Worm (Caenorhabditis elegans) whole organism, late embryonic: Measurements from ENCODE around the gene srsx-32.

Experiments used
- K09A11.1 ChIP-seq: sonication (generic microtip); optimal IDR thresholded peaks from 2 replicates; lab custom pipeline; 2017; ENCODE audit warnings: antibody characterized with exemption, mild to moderate bottlenecking, missing genetic modification characterization, missing compliant biosample characterization; ENCODE audit not compliant: insufficient read depth
- T23F11.4 ChIP-seq: fragments of 200-800 bp; sonication (Bioruptor generic); optimal IDR thresholded peaks from 2 replicates; lab custom pipeline; 2018; ENCODE audit warnings: mild to moderate bottlenecking, missing genetic modification characterization, missing compliant biosample characterization
- Y22D7AL.16 ChIP-seq: sonication (generic microtip); optimal IDR thresholded peaks from 2 replicates; lab custom pipeline; 2016; ENCODE audit warnings: missing genetic modification characterization, missing compliant biosample characterization
- ahr-1 ChIP-seq: sonication (generic microtip); optimal IDR thresholded peaks from 2 replicates; lab custom pipeline; 2016; ENCODE audit warnings: missing genetic modification characterization, missing compliant biosample characterization
- ama-1 ChIP-seq: fragments of 150-350 bp; optimal IDR thresholded peaks from 2 replicates; lab custom pipeline; 2014
- ceh-19 ChIP-seq: fragments of 200-800 bp; sonication (Bioruptor generic); optimal IDR thresholded peaks from 2 replicates; lab custom pipeline; 2018; ENCODE audit warnings: mild to moderate bottlenecking, missing genetic modification characterization, missing compliant biosample characterization
- ceh-22 ChIP-seq: sonication (generic microtip); optimal IDR thresholded peaks from 2 replicates; lab custom pipeline; 2017; ENCODE audit warnings: missing biosample characterization, missing genetic modification characterization
- ceh-24 ChIP-seq: sonication (generic microtip); optimal IDR thresholded peaks from 2 replicates; lab custom pipeline; 2016; ENCODE audit warnings: mild to moderate bottlenecking, missing genetic modification characterization, missing compliant biosample characterization
- ceh-31 ChIP-seq: sonication (generic microtip); optimal IDR thresholded peaks from 2 replicates; lab custom pipeline; 2016; ENCODE audit warnings: missing genetic modification characterization, missing compliant biosample characterization
- ceh-34 ChIP-seq: sonication (generic microtip); optimal IDR thresholded peaks from 2 replicates; lab custom pipeline; 2016; ENCODE audit warnings: mild to moderate bottlenecking, missing genetic modification characterization, missing compliant biosample characterization
- ceh-48 ChIP-seq: sonication (generic microtip); optimal IDR thresholded peaks from 2 replicates; lab custom pipeline; 2016; ENCODE audit warnings: missing genetic modification characterization, inconsistent platforms, missing compliant biosample characterization
- ceh-6 ChIP-seq: fragments of 200-800 bp; sonication (Bioruptor generic); optimal IDR thresholded peaks from 2 replicates; lab custom pipeline; 2018; ENCODE audit warnings: mild to moderate bottlenecking, missing genetic modification characterization, missing compliant biosample characterization
- ceh-9 ChIP-seq: sonication (generic microtip); optimal IDR thresholded peaks from 2 replicates; lab custom pipeline; 2016; ENCODE audit warnings: mild to moderate bottlenecking, missing genetic modification characterization, inconsistent platforms, missing compliant biosample characterization
- che-1 ChIP-seq: sonication (generic microtip); optimal IDR thresholded peaks from 2 replicates; lab custom pipeline; 2016; ENCODE audit warnings: mild to moderate bottlenecking, missing genetic modification characterization, missing compliant biosample characterization
- dmd-4 ChIP-seq: sonication (generic microtip); optimal IDR thresholded peaks from 2 replicates; lab custom pipeline; 2016; ENCODE audit warnings: borderline replicate concordance, missing genetic modification characterization, missing compliant biosample characterization
- elt-4 ChIP-seq: sonication (generic microtip); optimal IDR thresholded peaks from 2 replicates; lab custom pipeline; 2016; ENCODE audit warnings: missing genetic modification characterization, missing compliant biosample characterization
- fax-1 ChIP-seq: sonication (generic microtip); optimal IDR thresholded peaks from 2 replicates; lab custom pipeline; 2016; ENCODE audit warnings: missing genotype, missing genetic modification characterization, missing compliant biosample characterization
- hlh-13 ChIP-seq: fragments of 200-800 bp; sonication (Bioruptor generic); optimal IDR thresholded peaks from 2 replicates; lab custom pipeline; 2018; ENCODE audit warnings: mild to moderate bottlenecking, missing genetic modification characterization, missing compliant biosample characterization
- hlh-15 ChIP-seq: sonication (generic microtip); optimal IDR thresholded peaks from 2 replicates; lab custom pipeline; 2016; ENCODE audit warnings: missing genetic modification characterization, missing compliant biosample characterization
- hlh-30 ChIP-seq: sonication (generic microtip); optimal IDR thresholded peaks from 2 replicates; lab custom pipeline; 2017; ENCODE audit warnings: antibody characterized with exemption, missing genetic modification characterization, missing compliant biosample characterization; ENCODE audit not compliant: insufficient read depth
- hlh-6 ChIP-seq: sonication (generic microtip); optimal IDR thresholded peaks from 2 replicates; lab custom pipeline; 2016; ENCODE audit warnings: missing genotype, missing genetic modification characterization, missing compliant biosample characterization
- hlh-8 ChIP-seq: sonication (generic microtip); optimal IDR thresholded peaks from 2 replicates; lab custom pipeline; 2016; ENCODE audit warnings: missing genotype, missing genetic modification characterization, missing compliant biosample characterization
- lim-6 ChIP-seq: sonication (generic microtip); optimal IDR thresholded peaks from 2 replicates; lab custom pipeline; 2016; ENCODE audit warnings: missing genetic modification characterization, missing compliant biosample characterization
- madf-2 ChIP-seq: sonication (generic microtip); optimal IDR thresholded peaks from 2 replicates; lab custom pipeline; 2017; ENCODE audit warnings: missing genetic modification characterization, missing compliant biosample characterization
- mec-3 ChIP-seq: sonication (generic microtip); optimal IDR thresholded peaks from 2 replicates; lab custom pipeline; 2016; ENCODE audit warnings: borderline replicate concordance, missing genetic modification characterization, missing compliant biosample characterization
- nfya-1 ChIP-seq: sonication (generic microtip); optimal IDR thresholded peaks from 2 replicates; lab custom pipeline; 2017; ENCODE audit warnings: missing genetic modification characterization, mild to moderate bottlenecking, missing compliant biosample characterization, antibody characterized with exemption, moderate library complexity
- nhr-232 ChIP-seq: sonication (generic microtip); optimal IDR thresholded peaks from 2 replicates; lab custom pipeline; 2016; ENCODE audit warnings: missing genetic modification characterization, missing compliant biosample characterization
- npax-4 ChIP-seq: sonication (generic microtip); optimal IDR thresholded peaks from 2 replicates; lab custom pipeline; 2016; ENCODE audit warnings: missing genetic modification characterization, missing compliant biosample characterization
- odd-2 ChIP-seq: sonication (generic microtip); optimal IDR thresholded peaks from 2 replicates; lab custom pipeline; 2017; ENCODE audit warnings: antibody characterized with exemption, mild to moderate bottlenecking, missing genetic modification characterization, missing compliant biosample characterization
- pag-3 ChIP-seq: sonication (generic microtip); optimal IDR thresholded peaks from 2 replicates; lab custom pipeline; 2016; ENCODE audit warnings: missing compliant biosample characterization, missing genetic modification characterization, borderline replicate concordance
- pat-9 ChIP-seq: fragments of 200-800 bp; sonication (Bioruptor generic); optimal IDR thresholded peaks from 2 replicates; lab custom pipeline; 2018; ENCODE audit warnings: mild to moderate bottlenecking, missing genetic modification characterization, moderate library complexity, missing compliant biosample characterization
- pha-2 ChIP-seq: sonication (generic microtip); optimal IDR thresholded peaks from 2 replicates; lab custom pipeline; 2017; ENCODE audit warnings: mild to moderate bottlenecking, missing genetic modification characterization, missing compliant biosample characterization
- pha-4 ChIP-seq: fragments of 150-350 bp; optimal IDR thresholded peaks from 2 replicates; lab custom pipeline; 2018; ENCODE audit warnings: missing biosample characterization, missing genetic modification reagents, missing genetic modification characterization
- rnt-1 ChIP-seq: sonication (generic microtip); optimal IDR thresholded peaks from 2 replicates; lab custom pipeline; 2016; ENCODE audit warnings: missing genetic modification characterization, missing compliant biosample characterization
- sdc-2 ChIP-seq: sonication (generic microtip); optimal IDR thresholded peaks from 2 replicates; lab custom pipeline; 2016; ENCODE audit warnings: missing genotype, missing genetic modification characterization, missing compliant biosample characterization
- sox-2 ChIP-seq: fragments of 200-800 bp; sonication (Bioruptor generic); IDR thresholded peaks from 2 replicates; pipeline ENCODE4 v1.3.6; 2022; ENCODE audit warnings: missing genetic modification reagents, missing genetic modification characterization, missing compliant biosample characterization
- sox-4 ChIP-seq: sonication (generic microtip); optimal IDR thresholded peaks from 2 replicates; lab custom pipeline; 2017; ENCODE audit warnings: mild to moderate bottlenecking, missing genetic modification characterization, inconsistent platforms, missing compliant biosample characterization
- syd-9 ChIP-seq: sonication (generic microtip); optimal IDR thresholded peaks from 2 replicates; lab custom pipeline; 2016; ENCODE audit warnings: mild to moderate bottlenecking, missing genetic modification characterization, moderate library complexity, missing compliant biosample characterization
- tbx-2 ChIP-seq: sonication (generic microtip); optimal IDR thresholded peaks from 2 replicates; lab custom pipeline; 2016; ENCODE audit warnings: missing genetic modification characterization, missing compliant biosample characterization
- tbx-7 ChIP-seq: sonication (generic microtip); optimal IDR thresholded peaks from 2 replicates; lab custom pipeline; 2016; ENCODE audit warnings: missing genotype, missing genetic modification characterization, missing compliant biosample characterization
- ttx-3 ChIP-seq: sonication (generic microtip); optimal IDR thresholded peaks from 2 replicates; lab custom pipeline; 2016; ENCODE audit warnings: missing genetic modification reagents, missing genetic modification characterization, missing compliant biosample characterization
- unc-3 ChIP-seq, 2 experiments: fragments of 200-800 bp in 1 of 2; sonication (Bioruptor generic) in 1 of 2; sonication (generic microtip) in 1 of 2; conservative IDR thresholded peaks in 1 of 2; optimal IDR thresholded peaks in 1 of 2; 2 replicates each; pipeline versions ENCODE4 v1.3.6 to Lab custom; 2016 to 2022; ENCODE audit warnings: missing compliant biosample characterization in 2 of 2, missing genetic modification characterization in 2 of 2, missing genetic modification reagents in 1 of 2
- unc-55 ChIP-seq: sonication (generic microtip); optimal IDR thresholded peaks from 2 replicates; lab custom pipeline; 2017; ENCODE audit warnings: missing biosample characterization, missing genetic modification reagents, missing genetic modification characterization
- zip-5 ChIP-seq: sonication (generic microtip); optimal IDR thresholded peaks from 2 replicates; lab custom pipeline; 2016; ENCODE audit warnings: missing genetic modification characterization, missing compliant biosample characterization

The srsx-32 gene

DNA sequence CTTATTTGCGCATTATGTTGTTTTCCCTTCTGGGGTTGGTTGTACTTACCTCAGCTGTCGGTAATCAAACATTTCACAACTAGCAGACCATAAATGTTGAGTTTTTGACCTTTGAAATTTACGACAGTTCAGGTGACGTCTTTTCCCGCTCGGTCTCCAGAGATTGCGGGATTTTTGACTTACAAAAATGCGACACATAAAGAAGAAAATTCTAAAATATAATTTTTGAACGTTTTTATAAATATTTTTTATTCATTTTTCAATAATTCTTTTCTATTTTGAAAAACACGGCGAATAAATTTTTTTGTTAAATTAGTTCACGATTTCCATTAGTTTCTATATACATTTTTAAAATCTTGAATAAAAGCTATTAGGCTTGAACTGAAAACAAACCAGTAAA lies 34.3 kb upstream of the srsx-32 start, which contains the start of gene nhr-161:
TSS of gene nhr-161 (minus strand) at position 101 of the 400 bp plus-strand sequence.
- TF ChIP-seq madf-2, result no peak
- TF ChIP-seq rnt-1 (tag; lab: Kevin White, UChicago), result no peak
- no peak for TF ChIP-seq nhr-232 (tag; lab: Kevin White, UChicago)
- no peak for TF ChIP-seq unc-55 (GFP tag; lab: Kevin White, UChicago)
- TF ChIP-seq fax-1, result no peak
- no peak for TF ChIP-seq hlh-8 (tag; lab: Kevin White, UChicago)
- TF ChIP-seq ttx-3 (tag; lab: Kevin White, UChicago), result no peak
- TF ChIP-seq mec-3 (tag; lab: Kevin White, UChicago), result no peak
- TF ChIP-seq che-1 (tag; lab: Kevin White, UChicago), result no peak
- TF ChIP-seq ceh-31 (tag; lab: Kevin White, UChicago), result no peak
- no peak for TF ChIP-seq sdc-2 (tag; lab: Kevin White, UChicago)
- TF ChIP-seq ceh-24, result no peak

- no peak for TF ChIP-seq odd-2 (tag; lab: Kevin White, UChicago)
- no peak for TF ChIP-seq tbx-2
- no peak for TF ChIP-seq hlh-15 (tag; lab: Kevin White, UChicago)
- TF ChIP-seq unc-3 (GFP tag; conservative IDR thresholded peaks at IDR 0.05; lab: Robert Waterston, UW), result no peak
- no peak for TF ChIP-seq unc-3 (tag; optimal IDR thresholded peaks at IDR 0.05; lab: Kevin White, UChicago)
- TF ChIP-seq ceh-6, result no peak
Measured at ce11 chrV:6985943-6986342, 31.2 kb upstream of the srsx-32 start, which contains the start of gene nhr-163. nhr-163 (minus strand) TSS chrV:6986043.

ce11 chrV:6987673-6988072 lies 29.5 kb upstream of the srsx-32 start, which contains the start of gene nhr-139:
nhr-139 (minus strand) TSS chrV:6987773.
- TF ChIP-seq hlh-30 (tag; lab: Kevin White, UChicago) (no peak), mec-3 (tag; lab: Kevin White, UChicago) (no peak), ceh-24 (no peak), elt-4 (tag; lab: Kevin White, UChicago) (no peak), madf-2 (no peak), ceh-48 (tag; lab: Kevin White, UChicago) (no peak), T23F11.4 (GFP tag; lab: Kevin White, UChicago) (no peak), pha-2 (no peak), Y22D7AL.16 (tag; lab: Kevin White, UChicago) (no peak), npax-4 (tag; lab: Kevin White, UChicago) (no peak), K09A11.1 (tag; lab: Kevin White, UChicago) (no peak), sox-4 (tag; lab: Kevin White, UChicago) (no peak), pat-9 (tag; lab: Kevin White, UChicago) (no peak), lim-6 (tag; lab: Kevin White, UChicago) (no peak), pag-3 (tag; lab: Kevin White, UChicago) (no peak), ceh-22 (tag; lab: Kevin White, UChicago) (no peak), pha-4 (tag; lab: Kevin White, UChicago) (no peak), syd-9 (tag; lab: Kevin White, UChicago) (no peak), fax-1 (no peak), hlh-13 (GFP tag; lab: Kevin White, UChicago) (no peak)

- TF ChIP-seq hlh-8 (tag; lab: Kevin White, UChicago) (no peak), tbx-7 (tag; lab: Kevin White, UChicago) (no peak), sox-4 (tag; lab: Kevin White, UChicago) (no peak), hlh-6 (tag; lab: Kevin White, UChicago) (no peak), hlh-13 (GFP tag; lab: Kevin White, UChicago) (no peak), fax-1 (no peak), ama-1 (lab: Kevin White, UChicago) (no peak), rnt-1 (tag; lab: Kevin White, UChicago) (no peak), sox-2 (GFP tag; lab: Robert Waterston, UW) (no peak), pha-4 (tag; lab: Kevin White, UChicago) (no peak), nfya-1 (no peak), ceh-9 (tag; lab: Kevin White, UChicago) (no peak), ceh-34 (tag; lab: Kevin White, UChicago) (no peak), madf-2 (no peak), pag-3 (tag; lab: Kevin White, UChicago) (no peak), ceh-19 (GFP tag; lab: Kevin White, UChicago) (no peak), zip-5 (tag; lab: Kevin White, UChicago) (no peak), dmd-4 (tag; lab: Kevin White, UChicago) (no peak), ahr-1 (no peak)
Measured at ce11 chrV:6989626-6990138, 27.5 kb upstream of the srsx-32 start, which contains the start of gene nhr-140. nhr-140 (minus strand) TSS chrV:6989676.
